Worm (Caenorhabditis elegans): ENCODE results near the gene clec-74.

ce11 chrIV:3981601-3982000, 24.8 kb downstream of the clec-74 start, which contains the start of gene srh-223:
- TF ChIP-seq lin-32 (GFP tag; optimal IDR thresholded peaks at IDR 0.05) (no peak), ces-1 (GFP tag; optimal IDR thresholded peaks at IDR 0.05) (no peak), mab-5 (tag; optimal IDR thresholded peaks at IDR 0.05) (no peak), flh-1 (GFP tag; optimal IDR thresholded peaks at IDR 0.05) (no peak), nhr-28 (tag; optimal IDR thresholded peaks at IDR 0.05) (no peak), unc-62 (GFP tag; optimal IDR thresholded peaks at IDR 0.05) (no peak), mls-2 (tag; optimal IDR thresholded peaks at IDR 0.05) (no peak), ztf-11 (tag; optimal IDR thresholded peaks at IDR 0.05) (no peak), nhr-12 (tag; optimal IDR thresholded peaks at IDR 0.05) (no peak), nhr-76 (tag; optimal IDR thresholded peaks at IDR 0.05) (no peak), nhr-237 (tag; optimal IDR thresholded peaks at IDR 0.05) (no peak)
